Worm (Caenorhabditis elegans) whole organism, young adult: ENCODE measurements around the gene pqn-32.

Experiments used
- F10E7.11 ChIP-seq: sonication (generic microtip); optimal IDR thresholded peaks from 2 replicates; lab custom pipeline; 2017; ENCODE audit warnings: mild to moderate bottlenecking, missing genetic modification characterization, moderate library complexity, missing compliant biosample characterization
- F39B2.1 ChIP-seq: fragments of 200-800 bp; sonication (Bioruptor generic); IDR thresholded peaks from 2 replicates; pipeline ENCODE4 v1.3.6; 2022; ENCODE audit warnings: missing genetic modification reagents, missing genetic modification characterization, missing compliant biosample characterization
- ceh-27 ChIP-seq: fragments of 200-800 bp; sonication (Bioruptor generic); optimal IDR thresholded peaks from 2 replicates; lab custom pipeline; 2018; ENCODE audit warnings: mild to moderate bottlenecking, missing genetic modification characterization, moderate library complexity, missing compliant biosample characterization
- chd-7 ChIP-seq: sonication (generic microtip); optimal IDR thresholded peaks from 2 replicates; lab custom pipeline; 2016; ENCODE audit warnings: mild to moderate bottlenecking, missing genetic modification characterization, moderate library complexity, missing compliant biosample characterization
- dpff-1 ChIP-seq: sonication (generic microtip); optimal IDR thresholded peaks from 2 replicates; lab custom pipeline; 2017; ENCODE audit warnings: mild to moderate bottlenecking, missing genetic modification characterization, missing compliant biosample characterization
- let-526 ChIP-seq: fragments of 200-800 bp; sonication (Bioruptor generic); IDR thresholded peaks from 2 replicates; pipeline ENCODE4 v1.3.6; 2022; ENCODE audit warnings: missing genetic modification reagents, missing genetic modification characterization, missing compliant biosample characterization
- lin-35 ChIP-seq, 3 experiments: fragments of 150-350 bp in 2 of 3; sonication (generic microtip) in 1 of 3; optimal IDR thresholded peaks; 2 replicates each; lab custom pipeline; 2014 to 2018; ENCODE audit warnings: missing biosample characterization in 3 of 3, missing genetic modification characterization in 3 of 3, missing genetic modification reagents in 3 of 3
- madf-8 ChIP-seq: fragments of 200-800 bp; sonication (Bioruptor generic); conservative IDR thresholded peaks from 2 replicates; pipeline ENCODE4 v1.3.6; 2022; ENCODE audit warnings: missing genetic modification reagents, missing genetic modification characterization, missing compliant biosample characterization
- mcd-1 ChIP-seq: fragments of 200-800 bp; sonication (Bioruptor generic); IDR thresholded peaks from 2 replicates; pipeline ENCODE4 v1.3.6; 2022; ENCODE audit warnings: missing genetic modification reagents, missing genetic modification characterization, missing compliant biosample characterization
- mxl-1 ChIP-seq: sonication (generic microtip); optimal IDR thresholded peaks from 2 replicates; lab custom pipeline; 2016; ENCODE audit warnings: missing genetic modification characterization, missing compliant biosample characterization
- pha-4 ChIP-seq: fragments of 150-350 bp; sonication (generic microtip); optimal IDR thresholded peaks from 2 replicates; lab custom pipeline; 2014; ENCODE audit warnings: missing biosample characterization, missing genetic modification reagents, missing genetic modification characterization
- unc-62 ChIP-seq: fragments of 150-350 bp; optimal IDR thresholded peaks from 2 replicates; lab custom pipeline; 2014; ENCODE audit warnings: missing biosample characterization, missing genetic modification reagents, missing genetic modification characterization
- zim-3 ChIP-seq: sonication (generic microtip); optimal IDR thresholded peaks from 2 replicates; lab custom pipeline; 2017; ENCODE audit warnings: mild to moderate bottlenecking, missing genetic modification characterization, moderate library complexity, missing compliant biosample characterization
- ztf-18 ChIP-seq: sonication (generic microtip); optimal IDR thresholded peaks from 2 replicates; lab custom pipeline; 2016; ENCODE audit warnings: missing genotype, mild to moderate bottlenecking, missing genetic modification characterization, missing compliant biosample characterization

DNA sequence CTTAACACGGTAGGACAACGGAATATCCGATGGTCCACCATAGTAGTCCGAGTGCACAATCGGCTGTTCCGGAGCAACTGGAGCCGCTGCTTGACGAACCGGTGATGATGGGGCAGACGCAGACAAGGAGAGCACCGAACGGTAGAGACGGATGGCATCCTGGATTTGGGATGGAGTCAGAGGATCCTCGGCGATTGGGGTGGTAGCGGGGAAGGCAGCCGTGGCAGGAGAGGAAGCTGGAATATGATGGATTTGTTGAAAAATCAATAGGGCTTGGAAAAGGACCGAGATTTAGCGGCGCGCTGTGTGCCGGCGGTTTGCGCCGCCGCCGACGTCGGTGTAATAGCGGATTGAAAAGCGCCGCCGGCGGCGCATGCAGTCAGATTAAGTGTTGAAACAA, 44.6 kb downstream of the pqn-32 start:
- TF ChIP-seq unc-62 (GFP tag; lab: Kevin White, UChicago) (no peak), pha-4 (tag; lab: Kevin White, UChicago) (no peak), mxl-1 (tag; lab: Kevin White, UChicago) (no peak), zim-3 (tag; lab: Kevin White, UChicago) (no peak), F39B2.1 (GFP tag; lab: Robert Waterston, UW) (no peak), dpff-1 (tag; lab: Kevin White, UChicago) (no peak), ztf-18 (tag; lab: Kevin White, UChicago) (no peak), let-526 (GFP tag; lab: Robert Waterston, UW) (no peak), F10E7.11 (tag; lab: Kevin White, UChicago) (no peak), ceh-27 (GFP tag; lab: Kevin White, UChicago) (no peak), chd-7 (tag; lab: Kevin White, UChicago) (no peak), madf-8 (GFP tag; lab: Robert Waterston, UW) (no peak), lin-35 (GFP tag; optimal IDR thresholded peaks at IDR 0.05; lab: Kevin White, UChicago) (no peak), mcd-1 (GFP tag; lab: Robert Waterston, UW) (no peak)
